Fruit fly (Drosophila melanogaster) whole organism, embryonic: ENCODE data around the gene shv.

Experiments
- B-H2 ChIP-seq: fragments of 200-800 bp; sonication (Bioruptor generic); optimal IDR thresholded peaks from 2 replicates; lab custom pipeline; 2018; ENCODE audit warnings: missing biosample characterization, mild to moderate bottlenecking, missing genetic modification characterization
- BtbVII ChIP-seq: fragments of 200-800 bp; sonication (Bioruptor generic); optimal IDR thresholded peaks from 3 replicates; lab custom pipeline; 2017; ENCODE audit warnings: missing biosample characterization, mild to moderate bottlenecking, missing genetic modification characterization
- CG10321 ChIP-seq: fragments of 200-800 bp; sonication (Bioruptor generic); IDR thresholded peaks from 2 replicates; pipeline ENCODE4 v1.3.6; 2022; ENCODE audit warnings: missing biosample characterization, missing genetic modification characterization
- CG10366 ChIP-seq: fragments of 200-800 bp; sonication (Bioruptor generic); IDR thresholded peaks from 2 replicates; pipeline ENCODE4 v1.3.6; 2022; ENCODE audit warnings: missing biosample characterization, missing genetic modification characterization
- CG11398 ChIP-seq: fragments of 200-800 bp; sonication (Bioruptor generic); optimal IDR thresholded peaks from 2 replicates; lab custom pipeline; 2016; ENCODE audit warnings: missing biosample characterization, missing genetic modification characterization
- CG12071 ChIP-seq: fragments of 200-800 bp; sonication (Bioruptor generic); optimal IDR thresholded peaks from 3 replicates; lab custom pipeline; 2018; ENCODE audit warnings: missing biosample characterization, mild to moderate bottlenecking, missing genetic modification characterization
- CG14014 ChIP-seq: fragments of 200-800 bp; sonication (Bioruptor generic); IDR thresholded peaks from 2 replicates; pipeline ENCODE4 v1.3.6; 2022; ENCODE audit warnings: missing biosample characterization, missing genetic modification characterization
- CG14050 ChIP-seq: fragments of 200-800 bp; sonication (Bioruptor generic); IDR thresholded peaks from 3 replicates; pipeline ENCODE4 v1.3.6; 2022; ENCODE audit warnings: missing biosample characterization, missing genetic modification characterization
- CG15269 ChIP-seq: fragments of 200-800 bp; sonication (Bioruptor generic); optimal IDR thresholded peaks from 2 replicates; lab custom pipeline; 2018; ENCODE audit warnings: missing biosample characterization, mild to moderate bottlenecking, missing genetic modification characterization, moderate library complexity
- CG1529 ChIP-seq: fragments of 200-800 bp; sonication (Bioruptor generic); optimal IDR thresholded peaks from 3 replicates; lab custom pipeline; 2018; ENCODE audit warnings: missing biosample characterization, missing genetic modification characterization
- CG18476 ChIP-seq: fragments of 200-800 bp; sonication (Bioruptor generic); optimal IDR thresholded peaks from 2 replicates; lab custom pipeline; 2016; ENCODE audit warnings: missing biosample characterization, mild to moderate bottlenecking, missing genetic modification characterization
- CG2889 ChIP-seq: fragments of 200-800 bp; sonication (Bioruptor generic); IDR thresholded peaks from 3 replicates; pipeline ENCODE4 v1.3.6; 2022; ENCODE audit warnings: missing biosample characterization, missing genetic modification characterization
- CG33213 ChIP-seq: fragments of 200-800 bp; sonication (Bioruptor generic); optimal IDR thresholded peaks from 3 replicates; lab custom pipeline; 2016; ENCODE audit warnings: missing biosample characterization, missing genetic modification characterization
- CG33557 ChIP-seq: fragments of 200-800 bp; sonication (Bioruptor generic); optimal IDR thresholded peaks from 2 replicates; lab custom pipeline; 2019; ENCODE audit warnings: missing biosample characterization, mild to moderate bottlenecking, missing genetic modification characterization, moderate library complexity
- CG42726 ChIP-seq: fragments of 200-800 bp; sonication (Bioruptor generic); IDR thresholded peaks from 2 replicates; pipeline ENCODE4 v1.3.6; 2022; ENCODE audit warnings: missing biosample characterization, missing genetic modification characterization; ENCODE audit not compliant: partially characterized antibody
- CG5180 ChIP-seq: fragments of 200-800 bp; sonication (Bioruptor generic); optimal IDR thresholded peaks from 3 replicates; lab custom pipeline; 2017; ENCODE audit warnings: missing biosample characterization, missing genetic modification characterization, mild to moderate bottlenecking, moderate library complexity, missing genetic modification reagents
- CG6854 ChIP-seq: fragments of 200-800 bp; sonication (Bioruptor generic); optimal IDR thresholded peaks from 3 replicates; lab custom pipeline; 2017; ENCODE audit warnings: missing biosample characterization, mild to moderate bottlenecking, missing genetic modification characterization
- CG7372 ChIP-seq: fragments of 200-800 bp; sonication (Bioruptor generic); IDR thresholded peaks from 2 replicates; pipeline ENCODE4 v1.3.6; 2022; ENCODE audit warnings: missing biosample characterization, missing genetic modification characterization
- CG8924 ChIP-seq: fragments of 200-800 bp; optimal IDR thresholded peaks from 3 replicates; lab custom pipeline; 2019; ENCODE audit warnings: missing biosample characterization, mild to moderate bottlenecking, missing genetic modification characterization, moderate library complexity
- GATAe ChIP-seq: fragments of 200-800 bp; sonication (Bioruptor generic); conservative IDR thresholded peaks from 2 replicates; pipeline ENCODE4 v1.3.6; 2022; ENCODE audit warnings: missing biosample characterization, missing genetic modification characterization
- Gug ChIP-seq: fragments of 200-800 bp; sonication (Bioruptor generic); IDR thresholded peaks from 4 replicates; pipeline ENCODE4 v1.3.6; 2022; ENCODE audit warnings: missing biosample characterization, missing genetic modification characterization
- H15 ChIP-seq: fragments of 200-800 bp; sonication (Bioruptor generic); IDR thresholded peaks from 3 replicates; pipeline ENCODE4 v1.3.6; 2022; ENCODE audit warnings: missing biosample characterization, missing genetic modification characterization
- HLHmδ ChIP-seq: fragments of 200-800 bp; sonication (Bioruptor generic); optimal IDR thresholded peaks from 2 replicates; lab custom pipeline; 2018; ENCODE audit warnings: missing biosample characterization, mild to moderate bottlenecking, missing genetic modification characterization, moderate library complexity
- Hr78 ChIP-seq, 2 experiments: fragments of 200-800 bp in 1 of 2; fragments of >200 bp in 1 of 2; sonication (Bioruptor generic) in 1 of 2; optimal IDR thresholded peaks; 2 replicates each; lab custom pipeline; 2017 to 2019; ENCODE audit warnings: missing biosample characterization in 2 of 2, missing genetic modification characterization in 2 of 2, mild to moderate bottlenecking in 1 of 2, moderate library complexity in 1 of 2
- Mes4 ChIP-seq: fragments of 200-800 bp; sonication (Bioruptor generic); optimal IDR thresholded peaks from 2 replicates; lab custom pipeline; 2016; ENCODE audit warnings: missing biosample characterization, missing genetic modification characterization
- Myb ChIP-seq: fragments of 200-800 bp; sonication (Bioruptor generic); optimal IDR thresholded peaks from 2 replicates; lab custom pipeline; 2016; ENCODE audit warnings: missing biosample characterization, missing genetic modification characterization
- Ravus ChIP-seq: fragments of 200-800 bp; sonication (Bioruptor generic); IDR thresholded peaks from 2 replicates; pipeline ENCODE4 v1.3.6; 2022; ENCODE audit warnings: missing biosample characterization, missing genetic modification characterization
- Trl ChIP-seq, 3 experiments: fragments of >200 bp in 2 of 3; fragments of 200-800 bp in 1 of 3; sonication (Bioruptor generic) in 1 of 3; optimal IDR thresholded peaks; 2 replicates in 1 of 3; 3 replicates in 2 of 3; lab custom pipeline; 2016 to 2017; ENCODE audit warnings: missing biosample characterization in 1 of 3, missing genetic modification characterization in 1 of 3
- Vsx1 ChIP-seq: fragments of 200-800 bp; sonication (Bioruptor generic); optimal IDR thresholded peaks from 2 replicates; lab custom pipeline; 2017; ENCODE audit warnings: missing biosample characterization, mild to moderate bottlenecking, missing genetic modification characterization, missing genetic modification reagents
- abd-A ChIP-seq: fragments of 200-800 bp; sonication (Bioruptor generic); optimal IDR thresholded peaks from 3 replicates; lab custom pipeline; 2019; ENCODE audit warnings: missing biosample characterization, mild to moderate bottlenecking, missing genetic modification characterization, moderate library complexity
- ash1 ChIP-seq: fragments of 200-800 bp; sonication (Bioruptor generic); optimal IDR thresholded peaks from 2 replicates; lab custom pipeline; 2018; ENCODE audit warnings: missing biosample characterization, mild to moderate bottlenecking, missing genetic modification characterization
- bab2 ChIP-seq: fragments of 200-800 bp; sonication (Bioruptor generic); optimal IDR thresholded peaks from 2 replicates; lab custom pipeline; 2016; ENCODE audit warnings: missing biosample characterization, missing genetic modification characterization
- crol ChIP-seq: fragments of 200-800 bp; sonication (Bioruptor generic); IDR thresholded peaks from 2 replicates; pipeline ENCODE4 v1.3.6; 2022; ENCODE audit warnings: missing biosample characterization, missing genetic modification characterization
- da ChIP-seq: fragments of 200-800 bp; sonication (Bioruptor generic); optimal IDR thresholded peaks from 2 replicates; lab custom pipeline; 2016; ENCODE audit warnings: missing biosample characterization, missing genetic modification characterization
- dysf ChIP-seq: fragments of 200-800 bp; sonication (Bioruptor generic); IDR thresholded peaks from 3 replicates; pipeline ENCODE4 v1.3.6; 2022; ENCODE audit warnings: missing biosample characterization, missing genetic modification characterization
- fd64A ChIP-seq: fragments of 200-800 bp; sonication (Bioruptor generic); optimal IDR thresholded peaks from 3 replicates; lab custom pipeline; 2018; ENCODE audit warnings: missing biosample characterization, mild to moderate bottlenecking, missing genetic modification characterization
- her ChIP-seq: fragments of 200-800 bp; sonication (Bioruptor generic); optimal IDR thresholded peaks from 2 replicates; lab custom pipeline; 2016; ENCODE audit warnings: missing biosample characterization, missing genetic modification characterization
- jigr1 ChIP-seq: fragments of 200-800 bp; sonication (Bioruptor generic); IDR thresholded peaks from 3 replicates; pipeline ENCODE4 v1.3.6; 2022; ENCODE audit warnings: missing biosample characterization, missing genetic modification characterization
- lola ChIP-seq, 3 experiments: fragments of >200 bp in 2 of 3; fragments of 200-800 bp in 1 of 3; sonication (Bioruptor generic) in 1 of 3; optimal IDR thresholded peaks; 2 replicates each; lab custom pipeline; 2017 to 2019; ENCODE audit warnings: missing biosample characterization in 3 of 3, missing genetic modification characterization in 3 of 3, mild to moderate bottlenecking in 1 of 3, moderate library complexity in 1 of 3
- maf-S ChIP-seq: fragments of 200-800 bp; sonication (Bioruptor generic); optimal IDR thresholded peaks from 2 replicates; lab custom pipeline; 2016; ENCODE audit warnings: missing biosample characterization, missing genetic modification characterization
- pum ChIP-seq: fragments of 200-800 bp; sonication (Bioruptor generic); optimal IDR thresholded peaks from 2 replicates; lab custom pipeline; 2016; ENCODE audit warnings: missing biosample characterization, missing genetic modification characterization
- pzg ChIP-seq: fragments of 200-800 bp; sonication (Bioruptor generic); optimal IDR thresholded peaks from 3 replicates; lab custom pipeline; 2018; ENCODE audit warnings: missing biosample characterization, mild to moderate bottlenecking, missing genetic modification characterization, moderate library complexity
- ranshi ChIP-seq: fragments of 200-800 bp; sonication (Bioruptor generic); IDR thresholded peaks from 2 replicates; pipeline ENCODE4 v1.3.6; 2022; ENCODE audit warnings: missing biosample characterization, missing genetic modification characterization
- sens ChIP-seq: fragments of 200-800 bp; sonication (Bioruptor generic); peaks from one replicate; lab custom pipeline; 2016; ENCODE audit warnings: missing biosample characterization, missing genetic modification characterization
- sna ChIP-seq: fragments of 200-800 bp; sonication (Bioruptor generic); IDR thresholded peaks from 2 replicates; pipeline ENCODE4 v1.3.6; 2022; ENCODE audit warnings: missing biosample characterization, missing genetic modification characterization; ENCODE audit not compliant: partially characterized antibody
- ssp ChIP-seq: fragments of 200-800 bp; sonication (Bioruptor generic); IDR thresholded peaks from 2 replicates; pipeline ENCODE4 v1.3.6; 2022; ENCODE audit warnings: missing biosample characterization, missing genetic modification characterization
- stc ChIP-seq: fragments of 200-800 bp; sonication (Bioruptor generic); IDR thresholded peaks from 2 replicates; pipeline ENCODE4 v1.3.6; 2022; ENCODE audit warnings: missing biosample characterization, missing genetic modification characterization
- twi ChIP-seq: fragments of 200-800 bp; optimal IDR thresholded peaks from 2 replicates; lab custom pipeline; 2019; ENCODE audit warnings: missing biosample characterization, mild to moderate bottlenecking, missing genetic modification characterization, moderate library complexity
- vnd ChIP-seq: fragments of 200-800 bp; sonication (Bioruptor generic); IDR thresholded peaks from 3 replicates; pipeline ENCODE4 v1.3.6; 2022; ENCODE audit warnings: missing biosample characterization, missing genetic modification characterization; ENCODE audit not compliant: partially characterized antibody

shv gene

dm6 chr2L:421119-421821 lies 31.6 kb upstream of the shv start, which contains the start of the genes CG11885 and CG13692 (continued):
- TF ChIP-seq HLHmδ (GFP tag; lab: Kevin White, UChicago): no peak
- TF ChIP-seq CG6854 (GFP tag; lab: Kevin White, UChicago): no peak
- TF ChIP-seq CG11398 (GFP tag; lab: Kevin White, UChicago): peak; percentile 6
- no peak for TF ChIP-seq Mes4 (GFP tag; lab: Kevin White, UChicago)
- peak; percentile 75 for TF ChIP-seq B-H2 (GFP tag; lab: Kevin White, UChicago)
- TF ChIP-seq stc (GFP tag; lab: Robert Waterston, UW): no peak
- TF ChIP-seq bab2: no peak
- TF ChIP-seq lola (GFP tag; optimal IDR thresholded peaks at IDR 0.05; lab: Kevin White, UChicago): peak in 1 of 3 experiments; percentile 2
- TF ChIP-seq da: no peak
- no peak for TF ChIP-seq Hr78 (GFP tag; optimal IDR thresholded peaks at IDR 0.05; lab: Kevin White, UChicago)
- TF ChIP-seq fd64A: no peak
- 0 out of 2 replicates have a peak, but pooled peaks have one; percentile 28 for TF ChIP-seq CG14014
- TF ChIP-seq CG12071 (GFP tag; lab: Kevin White, UChicago): no peak
- peak; percentile 86 for TF ChIP-seq abd-A (tag; lab: Kevin White, UChicago)
- no peak for TF ChIP-seq CG1529
- peak; percentile 93 for TF ChIP-seq vnd
- TF ChIP-seq ranshi (GFP tag; lab: Robert Waterston, UW): peak; percentile 30; the same call in 1 of the 2 replicates
- peak; percentile 33 for TF ChIP-seq CG15269 (tag; lab: Kevin White, UChicago)
- TF ChIP-seq pum (GFP tag; lab: Kevin White, UChicago): peak; percentile 4
- TF ChIP-seq CG14050: no peak
- TF ChIP-seq maf-S (GFP tag; lab: Kevin White, UChicago): no peak
- no peak for TF ChIP-seq GATAe (GFP tag; lab: Robert Waterston, UW)
- peak; percentile 44 for TF ChIP-seq ssp (GFP tag; lab: Robert Waterston, UW)
- TF ChIP-seq Gug (GFP tag; lab: Robert Waterston, UW): no peak
- no peak for TF ChIP-seq crol (GFP tag; lab: Robert Waterston, UW)
- TF ChIP-seq CG10321: no peak
- peak; percentile 98 for TF ChIP-seq pzg (GFP tag; lab: Kevin White, UChicago)
- TF ChIP-seq Ravus (GFP tag; lab: Robert Waterston, UW): no peak
- TF ChIP-seq CG42726 (GFP tag; lab: Robert Waterston, UW): peak; percentile 99
- TF ChIP-seq Myb (GFP tag; lab: Kevin White, UChicago): peak; percentile 69
- TF ChIP-seq CG5180: no peak
- TF ChIP-seq twi (tag; lab: Kevin White, UChicago): peak; percentile 25
- TF ChIP-seq CG18476: no peak
- no peak for TF ChIP-seq her
- TF ChIP-seq Trl (optimal IDR thresholded peaks at IDR 0.05; lab: Kevin White, UChicago): no peak
- TF ChIP-seq Trl (GFP tag; optimal IDR thresholded peaks at IDR 0.05; lab: Kevin White, UChicago): no peak
- no peak for TF ChIP-seq jigr1 (GFP tag; lab: Robert Waterston, UW)
- TF ChIP-seq CG8924 (tag; lab: Kevin White, UChicago): peak; percentile 71
- no peak for TF ChIP-seq Vsx1 (GFP tag; lab: Kevin White, UChicago)
- no peak for TF ChIP-seq CG2889 (GFP tag; lab: Robert Waterston, UW)
- TF ChIP-seq sna (GFP tag; lab: Robert Waterston, UW): peak; percentile 99
- TF ChIP-seq CG33557: no peak
- TF ChIP-seq BtbVII (GFP tag; lab: Kevin White, UChicago): no peak
- TF ChIP-seq CG33213 (GFP tag; lab: Kevin White, UChicago): peak; percentile 53
- 0 out of 2 replicates have a peak, but pooled peaks have one; percentile 21 for TF ChIP-seq CG7372 (GFP tag; lab: Robert Waterston, UW)
- TF ChIP-seq sens: peak; percentile 95
- no peak for TF ChIP-seq ash1 (GFP tag; lab: Kevin White, UChicago)
- TF ChIP-seq CG10366 (GFP tag; lab: Robert Waterston, UW): no peak
- TF ChIP-seq dysf (GFP tag; lab: Robert Waterston, UW): no peak
- TF ChIP-seq H15 (GFP tag; lab: Robert Waterston, UW): no peak
